Worm (Caenorhabditis elegans) whole organism, L1 larva: ENCODE data around the gene wht-1.

Experiments
- efl-3 ChIP-seq: fragments of 200-800 bp; sonication (Bioruptor generic); optimal IDR thresholded peaks from 2 replicates; lab custom pipeline; 2018; ENCODE audit warnings: mild to moderate bottlenecking, missing genetic modification characterization, missing compliant biosample characterization
- snpc-4 ChIP-seq: fragments of 150-350 bp; optimal IDR thresholded peaks from 2 replicates; lab custom pipeline; 2014; ENCODE audit warnings: missing biosample characterization, missing genetic modification characterization
- unc-130 ChIP-seq: fragments of 150-350 bp; optimal IDR thresholded peaks from 2 replicates; lab custom pipeline; 2017; ENCODE audit warnings: missing biosample characterization, missing genetic modification characterization, inconsistent platforms
- unc-86 ChIP-seq: sonication (generic microtip); optimal IDR thresholded peaks from 2 replicates; lab custom pipeline; 2016; ENCODE audit warnings: missing genetic modification characterization, missing compliant biosample characterization

ce11 chrIII:6135211-6135610 is 47.7 kb upstream of the wht-1 start:
- TF ChIP-seq snpc-4 (tag; lab: Kevin White, UChicago) (no peak), unc-130 (no peak), unc-86 (tag; lab: Kevin White, UChicago) (no peak), efl-3 (GFP tag; lab: Kevin White, UChicago) (no peak)
